Worm (Caenorhabditis elegans): ENCODE results near the gene T13H10.2.

T13H10.2 gene

DNA sequence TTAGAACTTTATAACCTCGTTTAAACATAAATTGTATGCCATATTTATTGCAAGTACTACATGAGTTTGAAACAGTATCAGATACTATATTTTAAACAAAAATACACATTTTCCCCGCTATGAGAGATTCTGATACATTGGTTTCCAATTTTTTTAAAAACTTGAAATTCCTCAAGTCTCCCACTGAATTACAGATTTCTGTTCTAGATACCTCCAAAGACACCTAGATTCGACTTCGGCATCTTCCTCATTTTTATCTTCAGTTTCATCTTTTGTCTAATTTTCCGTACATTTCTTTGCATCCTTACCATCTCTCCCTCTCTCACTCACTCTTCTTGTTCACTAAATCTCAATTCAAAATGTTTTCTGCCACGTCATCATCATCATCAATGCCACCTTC lies at the start of gene T13H10.2:
Gene T13H10.2, plus strand, starts transcription at position 301 of the 400 bp plus-strand sequence.
- TF ChIP-seq nhr-21 (tag; optimal IDR thresholded peaks at IDR 0.05) (no peak), crh-2 (tag; optimal IDR thresholded peaks at IDR 0.05) (peak; percentile 56)

DNA sequence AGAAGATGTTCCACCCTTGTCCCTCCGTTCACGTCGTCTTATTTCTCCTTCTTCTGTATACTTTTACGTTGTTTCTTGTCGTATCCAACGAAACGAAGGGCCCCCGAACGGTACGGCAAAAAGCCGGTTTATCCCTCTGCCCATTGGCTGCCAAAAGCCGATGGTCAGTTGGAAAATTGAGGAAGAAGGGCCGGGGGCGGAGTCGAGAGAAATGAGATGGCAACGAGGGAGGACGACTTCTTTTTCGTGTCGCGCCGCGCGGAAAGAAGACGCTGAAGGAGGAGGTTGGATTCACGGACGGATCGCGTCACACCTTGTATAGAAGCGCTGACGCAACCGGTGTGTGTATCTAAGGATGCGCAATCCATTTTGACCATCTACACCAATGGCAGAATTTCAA lies 48.9 kb upstream of the T13H10.2 start:
- TF ChIP-seq dmd-4 (tag; optimal IDR thresholded peaks at IDR 0.05) (no peak), unc-39 (tag; optimal IDR thresholded peaks at IDR 0.05) (no peak)

DNA sequence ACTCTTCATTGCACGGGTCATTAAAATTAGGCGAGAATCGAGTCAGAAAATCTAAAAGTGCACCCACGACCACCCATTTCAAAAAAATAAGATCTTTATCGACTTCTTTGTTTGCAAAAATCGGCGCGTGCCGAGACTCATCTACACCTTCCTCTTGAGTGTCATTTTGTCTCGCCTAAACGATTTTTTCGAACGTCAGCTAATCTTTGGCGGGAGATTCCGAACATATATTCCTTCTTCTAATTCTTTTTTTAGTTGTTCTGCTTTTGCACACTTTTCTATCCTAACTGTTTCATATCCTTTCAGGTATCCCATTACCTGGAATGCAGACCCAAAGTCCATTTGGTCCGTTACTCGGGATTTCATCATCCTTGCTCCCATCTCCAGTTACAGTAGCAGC lies 47.8 kb upstream of the T13H10.2 start, which contains the start of gene bed-3:
Gene bed-3, plus strand, starts transcription at position 301 of the 400 bp plus-strand sequence.
- no peak for TF ChIP-seq unc-62 (GFP tag; optimal IDR thresholded peaks at IDR 0.05)
- no peak for TF ChIP-seq ceh-82 (tag; optimal IDR thresholded peaks at IDR 0.05)
- no peak for TF ChIP-seq Y55F3AM.14 (GFP tag; optimal IDR thresholded peaks at IDR 0.05)
- no peak for TF ChIP-seq ztf-11 (tag; optimal IDR thresholded peaks at IDR 0.05)
- TF ChIP-seq nhr-25 (tag; optimal IDR thresholded peaks at IDR 0.05) = no peak
- no peak for TF ChIP-seq lin-39 (tag; optimal IDR thresholded peaks at IDR 0.05)

DNA sequence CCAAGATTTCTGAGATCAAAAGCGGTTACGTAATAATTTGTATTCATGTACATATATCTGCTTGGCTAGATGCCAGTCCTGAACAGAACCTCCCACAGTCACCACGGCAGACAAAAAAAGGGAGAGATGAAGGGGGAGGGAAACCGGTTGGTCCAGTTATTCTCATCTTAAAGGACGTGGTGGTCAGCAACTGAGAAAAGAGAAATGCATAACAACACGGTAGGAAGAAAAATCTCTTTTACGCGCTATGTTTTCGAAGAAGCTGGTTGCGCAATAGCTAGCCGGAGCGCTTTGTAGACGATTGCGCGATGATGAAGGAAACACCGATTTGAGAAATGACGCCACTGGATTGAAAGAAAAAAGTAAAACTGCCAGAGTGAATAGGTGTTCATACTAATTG lies 46.0 kb upstream of the T13H10.2 start:
- TF ChIP-seq Y55F3AM.14 (GFP tag; optimal IDR thresholded peaks at IDR 0.05) (peak; percentile 16), ZK546.5 (tag; optimal IDR thresholded peaks at IDR 0.05) (no peak), nhr-25 (tag; optimal IDR thresholded peaks at IDR 0.05) (peak; percentile 45)

DNA sequence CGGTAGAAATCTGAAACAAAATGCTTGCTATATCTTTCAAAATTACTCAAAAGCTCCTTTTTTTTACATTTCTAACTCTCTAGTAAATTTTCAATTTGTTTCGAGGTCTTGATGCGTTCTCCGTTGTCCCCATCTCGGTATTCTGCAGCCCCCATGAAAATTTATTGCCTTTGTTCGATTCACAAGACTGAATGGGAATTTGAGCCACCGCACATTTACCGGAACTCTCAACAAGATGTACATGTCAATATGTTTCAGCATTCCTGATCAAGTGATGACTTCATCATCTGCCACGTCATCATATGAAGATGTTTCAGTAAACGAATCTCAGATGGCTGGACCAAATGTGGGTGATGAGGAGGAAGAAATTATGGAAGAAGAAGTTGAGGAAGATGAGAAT lies 43.6 kb upstream of the T13H10.2 start:
- TF ChIP-seq nhr-6 (tag; optimal IDR thresholded peaks at IDR 0.05) (no peak), blmp-1 (tag; optimal IDR thresholded peaks at IDR 0.05; ENCODE audit: insufficient read depth) (no peak), nhr-11 (tag; optimal IDR thresholded peaks at IDR 0.05) (no peak), R02D3.7 (tag; optimal IDR thresholded peaks at IDR 0.05) (no peak), alr-1 (tag; optimal IDR thresholded peaks at IDR 0.05) (no peak), Y55F3AM.14 (GFP tag; optimal IDR thresholded peaks at IDR 0.05) (no peak), nhr-129 (tag; optimal IDR thresholded peaks at IDR 0.05) (no peak)

DNA sequence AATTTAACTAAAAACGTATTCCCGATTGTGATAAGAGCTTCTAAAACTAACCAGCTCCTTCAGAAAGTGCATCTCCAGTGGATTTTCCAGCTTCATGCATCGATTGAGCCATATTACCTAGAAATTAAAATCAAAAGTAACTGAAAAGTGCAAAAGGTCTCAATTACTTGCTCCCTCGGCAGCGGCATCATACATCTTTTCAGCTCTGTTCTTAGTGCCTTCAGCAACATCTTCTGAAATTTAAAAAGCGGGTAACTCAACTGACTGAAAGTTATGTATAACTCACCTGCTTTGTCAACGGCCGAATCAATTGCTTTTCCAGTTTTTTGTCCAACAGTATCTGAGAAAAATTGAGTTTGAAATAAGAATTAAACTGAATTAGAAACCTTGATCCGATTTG lies 39.6 kb upstream of the T13H10.2 start:
- TF ChIP-seq ztf-11 (tag; optimal IDR thresholded peaks at IDR 0.05) (no peak), nhr-6 (tag; optimal IDR thresholded peaks at IDR 0.05) (no peak), lin-11 (tag; optimal IDR thresholded peaks at IDR 0.05) (no peak), elt-1 (tag; optimal IDR thresholded peaks at IDR 0.05) (no peak), lin-39 (tag; optimal IDR thresholded peaks at IDR 0.05) (no peak), R02D3.7 (tag; optimal IDR thresholded peaks at IDR 0.05) (no peak)

DNA sequence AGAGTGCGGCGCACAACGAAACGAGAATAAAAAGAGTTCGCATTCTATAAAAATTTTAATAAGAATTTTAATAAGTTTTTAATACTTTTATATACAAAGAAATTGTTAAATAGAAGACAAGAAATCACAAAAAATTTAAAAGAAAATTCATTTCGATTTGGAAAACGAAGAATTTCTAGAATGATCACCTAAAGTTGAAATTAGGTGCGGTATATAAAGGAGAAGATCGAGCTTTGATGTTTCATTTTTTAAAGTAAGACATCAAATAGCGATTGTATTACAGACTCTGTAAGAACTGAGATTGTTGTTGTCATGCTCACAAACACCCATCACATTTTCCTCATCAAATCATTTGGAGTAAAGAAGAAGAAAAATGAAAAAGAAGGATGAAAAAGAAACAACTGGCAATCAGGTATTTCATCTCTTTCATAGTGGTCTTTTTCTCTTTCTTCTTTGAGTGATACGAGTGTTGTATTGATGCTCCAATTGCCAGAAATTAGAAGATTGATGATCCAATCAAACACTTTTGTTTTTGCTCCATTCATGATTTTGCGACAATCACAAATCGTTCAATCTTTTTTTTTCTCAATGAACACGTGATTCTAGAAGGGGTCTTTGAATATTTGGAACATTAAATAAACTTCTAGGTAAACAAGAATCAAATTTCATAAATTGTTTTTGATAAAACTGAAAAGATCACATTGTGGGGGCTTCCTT lies 35.7 kb upstream of the T13H10.2 start, which contains the start of gene dur-1:
Gene dur-1, minus strand, starts transcription at position 51 of the 717 bp plus-strand sequence.
- TF ChIP-seq gmeb-1 (tag; optimal IDR thresholded peaks at IDR 0.05) (no peak), nhr-77 (tag; optimal IDR thresholded peaks at IDR 0.05) (no peak), R02D3.7 (tag; optimal IDR thresholded peaks at IDR 0.05) (no peak), lsy-2 (tag; optimal IDR thresholded peaks at IDR 0.05) (peak in 1 of 2 experiments; percentile 61), mab-5 (tag; optimal IDR thresholded peaks at IDR 0.05) (no peak), egl-27 (tag; optimal IDR thresholded peaks at IDR 0.05) (no peak), F13H6.1 (tag; optimal IDR thresholded peaks at IDR 0.05) (peak; percentile 76), C34F6.9 (tag; optimal IDR thresholded peaks at IDR 0.05) (peak; percentile 61), nhr-129 (tag; optimal IDR thresholded peaks at IDR 0.05) (peak; percentile 56), lin-39 (tag; optimal IDR thresholded peaks at IDR 0.05) (peak; percentile 38), lin-11 (tag; optimal IDR thresholded peaks at IDR 0.05) (no peak), sma-9 (GFP tag; optimal IDR thresholded peaks at IDR 0.05) (peak; percentile 16), sma-9 (tag; optimal IDR thresholded peaks at IDR 0.05) (no peak), ztf-11 (tag; optimal IDR thresholded peaks at IDR 0.05) (no peak)
